Fruit fly (Drosophila melanogaster) whole organism, embryonic: ENCODE results near the gene Pgant35A.

Experiments used
- Aef1 ChIP-seq: fragments of 200-800 bp; sonication (Bioruptor generic); IDR thresholded peaks from 3 replicates; pipeline ENCODE4 v1.3.6; 2022; ENCODE audit warnings: missing biosample characterization, missing genetic modification characterization
- Atf6 ChIP-seq: fragments of 200-800 bp; sonication (Bioruptor generic); IDR thresholded peaks from 2 replicates; pipeline ENCODE4 v1.3.6; 2022; ENCODE audit warnings: missing biosample characterization, missing genetic modification characterization
- CG10979 ChIP-seq: fragments of 200-800 bp; sonication (Bioruptor generic); optimal IDR thresholded peaks from 2 replicates; lab custom pipeline; 2018; ENCODE audit warnings: missing biosample characterization, mild to moderate bottlenecking, missing genetic modification characterization, moderate library complexity
- CG12155 ChIP-seq: fragments of 200-800 bp; sonication (Bioruptor generic); optimal IDR thresholded peaks from 3 replicates; lab custom pipeline; 2016; ENCODE audit warnings: missing biosample characterization, missing genetic modification characterization
- CG12299 ChIP-seq: fragments of 200-800 bp; sonication (Bioruptor generic); optimal IDR thresholded peaks from 2 replicates; lab custom pipeline; 2018; ENCODE audit warnings: missing biosample characterization, mild to moderate bottlenecking, missing genetic modification characterization
- CG13123 ChIP-seq: fragments of 200-800 bp; sonication (Bioruptor generic); optimal IDR thresholded peaks from 2 replicates; lab custom pipeline; 2016; ENCODE audit warnings: missing biosample characterization, missing genetic modification characterization
- CG14014 ChIP-seq: fragments of 200-800 bp; sonication (Bioruptor generic); IDR thresholded peaks from 2 replicates; pipeline ENCODE4 v1.3.6; 2022; ENCODE audit warnings: missing biosample characterization, missing genetic modification characterization
- CG15011 ChIP-seq: fragments of 200-800 bp; sonication (Bioruptor generic); optimal IDR thresholded peaks from 3 replicates; lab custom pipeline; 2018; ENCODE audit warnings: missing biosample characterization, mild to moderate bottlenecking, missing genetic modification characterization
- CG16779 ChIP-seq: fragments of 200-800 bp; sonication (Bioruptor generic); IDR thresholded peaks from 2 replicates; pipeline ENCODE4 v1.3.6; 2022; ENCODE audit warnings: missing biosample characterization, missing genetic modification characterization
- CG17359 ChIP-seq: fragments of 200-800 bp; sonication (Bioruptor generic); optimal IDR thresholded peaks from 3 replicates; lab custom pipeline; 2018; ENCODE audit warnings: missing biosample characterization, mild to moderate bottlenecking, missing genetic modification characterization, moderate library complexity
- CG17612 ChIP-seq: fragments of 200-800 bp; sonication (Bioruptor generic); IDR thresholded peaks from 2 replicates; pipeline ENCODE4 v1.3.6; 2022; ENCODE audit warnings: missing biosample characterization, missing genetic modification characterization
- CG2116 ChIP-seq: fragments of 200-800 bp; sonication (Bioruptor generic); optimal IDR thresholded peaks from 3 replicates; lab custom pipeline; 2018; ENCODE audit warnings: missing biosample characterization, mild to moderate bottlenecking, missing genetic modification characterization
- CG2202 ChIP-seq: fragments of 200-800 bp; sonication (Bioruptor generic); optimal IDR thresholded peaks from 2 replicates; lab custom pipeline; 2018; ENCODE audit warnings: missing biosample characterization, mild to moderate bottlenecking, missing genetic modification characterization
- CG2712 ChIP-seq: fragments of 200-800 bp; optimal IDR thresholded peaks from 3 replicates; lab custom pipeline; 2019; ENCODE audit warnings: missing biosample characterization, mild to moderate bottlenecking, missing genetic modification characterization, moderate library complexity
- CG30431 ChIP-seq: fragments of 200-800 bp; sonication (Bioruptor generic); optimal IDR thresholded peaks from 2 replicates; lab custom pipeline; 2017; ENCODE audit warnings: missing biosample characterization, missing genetic modification characterization
- CG4424 ChIP-seq: fragments of 200-800 bp; sonication (Bioruptor generic); optimal IDR thresholded peaks from 3 replicates; lab custom pipeline; 2016; ENCODE audit warnings: missing biosample characterization, missing genetic modification characterization
- CG7745 ChIP-seq: fragments of 200-800 bp; sonication (Bioruptor generic); optimal IDR thresholded peaks from 2 replicates; lab custom pipeline; 2018; ENCODE audit warnings: missing biosample characterization, mild to moderate bottlenecking, missing genetic modification characterization, moderate library complexity
- CG7928 ChIP-seq: fragments of 200-800 bp; sonication (Bioruptor generic); optimal IDR thresholded peaks from 2 replicates; lab custom pipeline; 2017; ENCODE audit warnings: missing biosample characterization, mild to moderate bottlenecking, missing genetic modification characterization
- CG8478 ChIP-seq: fragments of >200 bp; optimal IDR thresholded peaks from 2 replicates; lab custom pipeline; 2018
- CG8924 ChIP-seq: fragments of 200-800 bp; optimal IDR thresholded peaks from 3 replicates; lab custom pipeline; 2019; ENCODE audit warnings: missing biosample characterization, mild to moderate bottlenecking, missing genetic modification characterization, moderate library complexity
- CG9215 ChIP-seq: fragments of 200-800 bp; sonication (Bioruptor generic); IDR thresholded peaks from 2 replicates; pipeline ENCODE4 v1.3.6; 2022; ENCODE audit warnings: missing biosample characterization, missing genetic modification characterization
- CTCF ChIP-seq: fragments of 200-800 bp; sonication (Bioruptor generic); optimal IDR thresholded peaks from 2 replicates; lab custom pipeline; 2017; ENCODE audit warnings: missing biosample characterization, mild to moderate bottlenecking, missing genetic modification characterization, moderate library complexity
- D19B ChIP-seq: fragments of 200-800 bp; sonication (Bioruptor generic); optimal IDR thresholded peaks from 2 replicates; lab custom pipeline; 2017; ENCODE audit warnings: missing biosample characterization, mild to moderate bottlenecking, missing genetic modification characterization
- ERR ChIP-seq: fragments of 200-800 bp; sonication (Bioruptor generic); optimal IDR thresholded peaks from 2 replicates; lab custom pipeline; 2016; ENCODE audit warnings: missing biosample characterization, missing genetic modification characterization
- Hr51 ChIP-seq, 2 experiments: fragments of 200-800 bp; sonication (Bioruptor generic); optimal IDR thresholded peaks; 2 replicates in 1 of 2; 3 replicates in 1 of 2; lab custom pipeline; 2016 to 2018; ENCODE audit warnings: missing biosample characterization in 2 of 2, missing genetic modification characterization in 2 of 2, mild to moderate bottlenecking in 1 of 2, moderate library complexity in 1 of 2
- NC2α ChIP-seq: fragments of 200-800 bp; sonication (Bioruptor generic); optimal IDR thresholded peaks from 2 replicates; lab custom pipeline; 2016; ENCODE audit warnings: missing biosample characterization, missing genetic modification characterization
- Rfx ChIP-seq: fragments of 200-800 bp; sonication (Bioruptor generic); IDR thresholded peaks from 2 replicates; pipeline ENCODE4 v1.3.6; 2022; ENCODE audit warnings: missing biosample characterization, missing genetic modification characterization
- Six4 ChIP-seq: fragments of 200-800 bp; sonication (Bioruptor generic); optimal IDR thresholded peaks from 2 replicates; lab custom pipeline; 2016; ENCODE audit warnings: missing biosample characterization, missing genetic modification characterization
- Trl ChIP-seq, 3 experiments: fragments of >200 bp in 2 of 3; fragments of 200-800 bp in 1 of 3; sonication (Bioruptor generic) in 1 of 3; optimal IDR thresholded peaks; 2 replicates in 1 of 3; 3 replicates in 2 of 3; lab custom pipeline; 2016 to 2017; ENCODE audit warnings: missing biosample characterization in 1 of 3, missing genetic modification characterization in 1 of 3
- abd-A ChIP-seq: fragments of 200-800 bp; sonication (Bioruptor generic); optimal IDR thresholded peaks from 3 replicates; lab custom pipeline; 2019; ENCODE audit warnings: missing biosample characterization, mild to moderate bottlenecking, missing genetic modification characterization, moderate library complexity
- bcd ChIP-seq: fragments of 200-800 bp; sonication (Bioruptor generic); optimal IDR thresholded peaks from 2 replicates; lab custom pipeline; 2017; ENCODE audit warnings: missing biosample characterization, mild to moderate bottlenecking, missing genetic modification characterization
- btn ChIP-seq: fragments of 200-800 bp; sonication (Bioruptor generic); optimal IDR thresholded peaks from 2 replicates; lab custom pipeline; 2016; ENCODE audit warnings: missing biosample characterization, missing genetic modification characterization
- corto ChIP-seq: fragments of 200-800 bp; sonication (Bioruptor generic); optimal IDR thresholded peaks from 2 replicates; lab custom pipeline; 2016; ENCODE audit warnings: missing biosample characterization, mild to moderate bottlenecking, missing genetic modification characterization, moderate library complexity
- croc ChIP-seq: fragments of 200-800 bp; sonication (Bioruptor generic); conservative IDR thresholded peaks from 3 replicates; pipeline ENCODE4 v1.3.6; 2022; ENCODE audit warnings: missing biosample characterization, missing genetic modification characterization
- crol ChIP-seq: fragments of 200-800 bp; sonication (Bioruptor generic); IDR thresholded peaks from 2 replicates; pipeline ENCODE4 v1.3.6; 2022; ENCODE audit warnings: missing biosample characterization, missing genetic modification characterization
- dmrt11E ChIP-seq: fragments of 200-800 bp; sonication (Bioruptor generic); optimal IDR thresholded peaks from 3 replicates; lab custom pipeline; 2018; ENCODE audit warnings: missing biosample characterization, mild to moderate bottlenecking, missing genetic modification characterization, moderate library complexity
- dmrt99B ChIP-seq: fragments of 200-800 bp; sonication (Bioruptor generic); optimal IDR thresholded peaks from 2 replicates; lab custom pipeline; 2018; ENCODE audit warnings: missing biosample characterization, mild to moderate bottlenecking, missing genetic modification characterization, moderate library complexity
- dysf ChIP-seq: fragments of 200-800 bp; sonication (Bioruptor generic); IDR thresholded peaks from 3 replicates; pipeline ENCODE4 v1.3.6; 2022; ENCODE audit warnings: missing biosample characterization, missing genetic modification characterization
- exex ChIP-seq: fragments of 200-800 bp; sonication (Bioruptor generic); optimal IDR thresholded peaks from 4 replicates; lab custom pipeline; 2018; ENCODE audit warnings: missing biosample characterization, mild to moderate bottlenecking, missing genetic modification characterization, moderate library complexity
- eyg ChIP-seq: fragments of 200-800 bp; sonication (Bioruptor generic); optimal IDR thresholded peaks from 3 replicates; lab custom pipeline; 2016; ENCODE audit warnings: missing biosample characterization, missing genetic modification characterization
- fd96Cb ChIP-seq: fragments of 200-800 bp; sonication (Bioruptor generic); optimal IDR thresholded peaks from 2 replicates; lab custom pipeline; 2018; ENCODE audit warnings: missing biosample characterization, mild to moderate bottlenecking, missing genetic modification characterization, moderate library complexity
- gsb-n ChIP-seq: fragments of 200-800 bp; sonication (Bioruptor generic); optimal IDR thresholded peaks from 3 replicates; lab custom pipeline; 2018; ENCODE audit warnings: missing biosample characterization, mild to moderate bottlenecking, missing genetic modification characterization
- jumu ChIP-seq: fragments of 200-800 bp; sonication (Bioruptor generic); optimal IDR thresholded peaks from 3 replicates; lab custom pipeline; 2016; ENCODE audit warnings: missing biosample characterization, missing genetic modification characterization
- phol ChIP-seq: fragments of 200-800 bp; sonication (Bioruptor generic); optimal IDR thresholded peaks from 3 replicates; lab custom pipeline; 2018; ENCODE audit warnings: missing biosample characterization, mild to moderate bottlenecking, missing genetic modification characterization, moderate library complexity
- pnt ChIP-seq: fragments of 200-800 bp; sonication (Bioruptor generic); optimal IDR thresholded peaks from 3 replicates; lab custom pipeline; 2016; ENCODE audit warnings: missing biosample characterization, missing genetic modification characterization
- row ChIP-seq: fragments of 200-800 bp; sonication (Bioruptor generic); IDR thresholded peaks from 3 replicates; pipeline ENCODE4 v1.3.6; 2022; ENCODE audit warnings: missing biosample characterization, missing genetic modification characterization
- sob ChIP-seq: fragments of 200-800 bp; sonication (Bioruptor generic); IDR thresholded peaks from 2 replicates; pipeline ENCODE4 v1.3.6; 2022; ENCODE audit warnings: missing biosample characterization, missing genetic modification characterization
- tin ChIP-seq: fragments of 200-800 bp; sonication (Bioruptor generic); optimal IDR thresholded peaks from 3 replicates; lab custom pipeline; 2016; ENCODE audit warnings: missing biosample characterization, missing genetic modification characterization
- trh ChIP-seq: fragments of 200-800 bp; sonication (Bioruptor generic); optimal IDR thresholded peaks from 2 replicates; lab custom pipeline; 2016; ENCODE audit warnings: missing biosample characterization, missing genetic modification characterization
- zfh1 ChIP-seq: fragments of 200-800 bp; sonication (Bioruptor generic); IDR thresholded peaks from 3 replicates; pipeline ENCODE4 v1.3.6; 2022; ENCODE audit warnings: missing biosample characterization, missing genetic modification characterization

The Pgant35A gene

DNA sequence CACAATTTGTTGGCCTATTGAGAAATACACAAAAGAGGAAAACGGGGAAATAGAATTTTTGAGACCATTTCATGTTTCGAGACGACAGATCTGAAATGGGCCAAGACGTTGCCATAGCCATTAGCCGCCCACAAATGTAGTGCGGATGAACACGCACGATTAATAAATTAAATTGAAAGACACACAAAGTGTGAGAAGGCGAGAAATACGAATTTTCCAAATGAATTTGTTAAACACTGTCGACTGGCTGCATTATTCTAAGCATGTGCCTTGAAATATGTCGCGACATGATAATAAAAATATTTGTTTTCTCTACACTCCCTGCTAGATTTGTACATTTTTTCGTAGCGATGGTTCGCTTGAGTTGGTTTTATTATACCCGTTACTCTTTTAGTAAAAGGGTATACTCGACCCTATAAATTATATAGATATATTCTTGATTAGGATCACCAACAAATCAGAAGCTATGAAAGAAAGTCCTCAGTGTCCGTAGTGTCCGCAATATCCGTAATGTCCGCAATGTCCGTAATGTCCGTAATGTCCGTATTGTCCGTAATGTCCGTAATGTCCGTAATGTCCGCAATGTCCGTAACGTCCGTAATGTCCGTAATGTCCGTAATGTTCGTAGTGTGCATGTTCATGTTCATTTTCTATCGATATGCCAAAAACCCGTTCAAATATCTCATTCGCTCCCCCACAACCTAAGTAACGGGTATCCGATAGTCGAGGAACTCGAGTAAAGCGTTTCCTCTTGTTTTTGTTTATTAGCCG, 17.6 kb downstream of the Pgant35A start:
- TF ChIP-seq eyg (peak; percentile 8), CG7745 (no peak), abd-A (peak; percentile 9), CG13123 (GFP tag; lab: Kevin White, UChicago) (no peak), exex (tag; lab: Kevin White, UChicago) (no peak), CTCF (no peak), CG8924 (tag; lab: Kevin White, UChicago) (peak; percentile 50), dmrt11E (peak; percentile 25), phol (tag; lab: Kevin White, UChicago) (peak; percentile 66), ERR (GFP tag; lab: Kevin White, UChicago) (no peak), CG17359 (peak; percentile 22), gsb-n (peak; percentile 21), pnt (GFP tag; lab: Kevin White, UChicago) (peak; percentile 25), bcd (GFP tag; lab: Kevin White, UChicago) (peak; percentile 48), dysf (GFP tag; lab: Robert Waterston, UW) (peak; percentile 64), CG8478 (lab: Kevin White, UChicago) (no peak), Rfx (GFP tag; lab: Robert Waterston, UW) (peak; percentile 54), CG4424 (GFP tag; lab: Kevin White, UChicago) (peak; percentile 59), jumu (peak; percentile 28), CG15011 (peak; percentile 40), dmrt99B (tag; lab: Kevin White, UChicago) (peak; percentile 66), sob (peak; percentile 34; the same call in 1 of the 2 replicates), row (GFP tag; lab: Robert Waterston, UW) (peak; percentile 61), CG2712 (peak; percentile 55), crol (GFP tag; lab: Robert Waterston, UW) (no peak), Hr51 (GFP tag; optimal IDR thresholded peaks at IDR 0.05; lab: Kevin White, UChicago) (peak in 1 of 2 experiments; percentile 38), CG10979 (tag; lab: Kevin White, UChicago) (peak; percentile 52), D19B (GFP tag; lab: Kevin White, UChicago) (peak; percentile 83), CG9215 (peak; percentile 47), Aef1 (GFP tag; lab: Robert Waterston, UW) (peak; percentile 29; the same call in 1 of the 3 replicates), fd96Cb (tag; lab: Kevin White, UChicago) (peak; percentile 49), tin (GFP tag; lab: Kevin White, UChicago) (peak; percentile 16), Six4 (GFP tag; lab: Kevin White, UChicago) (peak; percentile 33), CG2116 (GFP tag; lab: Kevin White, UChicago) (peak; percentile 10), zfh1 (GFP tag; lab: Robert Waterston, UW) (peak; percentile 50; the same call in 1 of the 3 replicates), CG12299 (tag; lab: Kevin White, UChicago) (no peak), btn (GFP tag; lab: Kevin White, UChicago) (no peak), CG17612 (GFP tag; lab: Robert Waterston, UW) (no peak), Atf6 (GFP tag; lab: Robert Waterston, UW) (peak; percentile 48; the same call in 1 of the 2 replicates), croc (0 out of 3 replicates have a peak, but pooled peaks have one; percentile 19), corto (GFP tag; lab: Kevin White, UChicago) (no peak), Trl (optimal IDR thresholded peaks at IDR 0.05; lab: Kevin White, UChicago) (no peak), Trl (GFP tag; optimal IDR thresholded peaks at IDR 0.05; lab: Kevin White, UChicago) (no peak), CG30431 (GFP tag; lab: Kevin White, UChicago) (peak; percentile 50), CG7928 (GFP tag; lab: Kevin White, UChicago) (no peak), CG14014 (GFP tag; lab: Robert Waterston, UW) (0 out of 2 replicates have a peak, but pooled peaks have one; percentile 20), CG16779 (GFP tag; lab: Robert Waterston, UW) (no peak), NC2α (GFP tag; lab: Kevin White, UChicago) (peak; percentile 3), CG12155 (no peak), trh (no peak), CG2202 (tag; lab: Kevin White, UChicago) (no peak)
